Worm (Caenorhabditis elegans) whole organism, mixed stage, embryonic: ENCODE data around the gene fbxb-63.

Experiments
- blmp-1 ChIP-seq: fragments of 150-350 bp; optimal IDR thresholded peaks from 2 replicates; lab custom pipeline; 2014; ENCODE audit warnings: missing biosample characterization, missing genetic modification characterization
- ceh-39 ChIP-seq: fragments of 150-350 bp; optimal IDR thresholded peaks from 2 replicates; lab custom pipeline; 2014; ENCODE audit warnings: missing biosample characterization, missing genetic modification characterization
- elt-3 ChIP-seq: fragments of 150-350 bp; optimal IDR thresholded peaks from 2 replicates; lab custom pipeline; 2014; ENCODE audit warnings: missing biosample characterization, missing genetic modification characterization
- mep-1 ChIP-seq: fragments of 150-350 bp; optimal IDR thresholded peaks from 2 replicates; lab custom pipeline; 2017; ENCODE audit warnings: missing biosample characterization, missing genetic modification reagents, missing genetic modification characterization, inconsistent platforms
- nhr-237 ChIP-seq: fragments of 150-350 bp; optimal IDR thresholded peaks from 2 replicates; lab custom pipeline; 2014; ENCODE audit warnings: missing biosample characterization, missing genetic modification characterization
- nhr-76 ChIP-seq: sonication (generic microtip); optimal IDR thresholded peaks from 2 replicates; lab custom pipeline; 2017; ENCODE audit warnings: missing biosample characterization, missing genetic modification characterization
- snpc-4 ChIP-seq: fragments of 150-350 bp; optimal IDR thresholded peaks from 2 replicates; lab custom pipeline; 2014; ENCODE audit warnings: missing biosample characterization, missing genetic modification characterization
- ztf-11 ChIP-seq: fragments of 150-350 bp; optimal IDR thresholded peaks from 2 replicates; lab custom pipeline; 2014; ENCODE audit warnings: missing biosample characterization, missing genetic modification characterization

ce11 chrV:19299262-19299661 is 4.3 kb downstream of the fbxb-63 start, which contains the start of gene F55C9.14:
- TF ChIP-seq ztf-11 (no peak), blmp-1 (no peak), elt-3 (no peak), snpc-4 (tag; lab: Kevin White, UChicago) (no peak), ceh-39 (no peak), nhr-76 (no peak), mep-1 (tag; lab: Kevin White, UChicago) (no peak), nhr-237 (no peak)
